Fruit fly (Drosophila melanogaster) whole organism, embryonic: ENCODE measurements around the gene Hs6st.

Experiments
- B-H1 ChIP-seq: fragments of 200-800 bp; sonication (Bioruptor generic); IDR thresholded peaks from 3 replicates; pipeline ENCODE4 v1.3.6; 2022; ENCODE audit warnings: missing biosample characterization, missing genetic modification characterization
- CG10654 ChIP-seq: fragments of 200-800 bp; sonication (Bioruptor generic); optimal IDR thresholded peaks from 2 replicates; lab custom pipeline; 2016; ENCODE audit warnings: missing biosample characterization, missing genetic modification characterization
- CG11695 ChIP-seq: fragments of 200-800 bp; sonication (Bioruptor generic); IDR thresholded peaks from 3 replicates; pipeline ENCODE4 v1.3.6; 2022; ENCODE audit warnings: missing biosample characterization, missing genetic modification characterization
- CG12391 ChIP-seq: fragments of 200-800 bp; sonication (Bioruptor generic); optimal IDR thresholded peaks from 3 replicates; lab custom pipeline; 2018; ENCODE audit warnings: missing biosample characterization, mild to moderate bottlenecking, missing genetic modification characterization, moderate library complexity
- CG12744 ChIP-seq: fragments of 200-800 bp; sonication (Bioruptor generic); optimal IDR thresholded peaks from 2 replicates; lab custom pipeline; 2016; ENCODE audit warnings: missing biosample characterization, missing genetic modification characterization
- CG13424 ChIP-seq: fragments of 200-800 bp; sonication (Bioruptor generic); optimal IDR thresholded peaks from 2 replicates; lab custom pipeline; 2019; ENCODE audit warnings: missing biosample characterization, mild to moderate bottlenecking, missing genetic modification characterization, moderate library complexity
- CG14667 ChIP-seq: fragments of 200-800 bp; sonication (Bioruptor generic); IDR thresholded peaks from 2 replicates; pipeline ENCODE4 v1.3.6; 2022; ENCODE audit warnings: missing biosample characterization, missing genetic modification characterization
- CG15514 ChIP-seq: fragments of 200-800 bp; sonication (Bioruptor generic); optimal IDR thresholded peaks from 3 replicates; lab custom pipeline; 2017; ENCODE audit warnings: missing biosample characterization, missing genetic modification characterization, mild to moderate bottlenecking, moderate library complexity, missing genetic modification reagents
- CG1832 ChIP-seq: fragments of 200-800 bp; sonication (Bioruptor generic); optimal IDR thresholded peaks from 2 replicates; lab custom pipeline; 2017; ENCODE audit warnings: missing biosample characterization, mild to moderate bottlenecking, missing genetic modification characterization, inconsistent platforms
- CG2199 ChIP-seq: fragments of 200-800 bp; sonication (Bioruptor generic); IDR thresholded peaks from 3 replicates; pipeline ENCODE4 v1.3.6; 2022; ENCODE audit warnings: missing biosample characterization, missing genetic modification characterization
- CG30403 ChIP-seq: fragments of 200-800 bp; sonication (Bioruptor generic); optimal IDR thresholded peaks from 3 replicates; lab custom pipeline; 2016; ENCODE audit warnings: missing biosample characterization, missing genetic modification characterization
- CG30431 ChIP-seq: fragments of 200-800 bp; sonication (Bioruptor generic); optimal IDR thresholded peaks from 2 replicates; lab custom pipeline; 2017; ENCODE audit warnings: missing biosample characterization, missing genetic modification characterization
- CG31365 ChIP-seq: fragments of 200-800 bp; sonication (Bioruptor generic); optimal IDR thresholded peaks from 2 replicates; lab custom pipeline; 2018; ENCODE audit warnings: missing biosample characterization, mild to moderate bottlenecking, missing genetic modification characterization
- CG34376 ChIP-seq: fragments of 200-800 bp; sonication (Bioruptor generic); optimal IDR thresholded peaks from 2 replicates; lab custom pipeline; 2018; ENCODE audit warnings: missing biosample characterization, mild to moderate bottlenecking, missing genetic modification characterization
- CG3847 ChIP-seq: fragments of 200-800 bp; sonication (Bioruptor generic); IDR thresholded peaks from 2 replicates; pipeline ENCODE4 v1.3.6; 2022; ENCODE audit warnings: missing biosample characterization, missing genetic modification characterization
- CG3995 ChIP-seq: fragments of 200-800 bp; sonication (Bioruptor generic); optimal IDR thresholded peaks from 3 replicates; lab custom pipeline; 2016; ENCODE audit warnings: missing biosample characterization, missing genetic modification characterization
- CG8290 ChIP-seq, 3 experiments: fragments of 200-800 bp; sonication (Bioruptor generic); optimal IDR thresholded peaks; 2 replicates each; lab custom pipeline; 2016 to 2019; ENCODE audit warnings: missing biosample characterization in 3 of 3, missing genetic modification characterization in 3 of 3, mild to moderate bottlenecking in 2 of 3, moderate library complexity in 1 of 3
- CG8388 ChIP-seq: fragments of 200-800 bp; sonication (Bioruptor generic); optimal IDR thresholded peaks from 2 replicates; lab custom pipeline; 2019; ENCODE audit warnings: missing biosample characterization, mild to moderate bottlenecking, missing genetic modification characterization, moderate library complexity
- CrebB ChIP-seq: fragments of 200-800 bp; sonication (Bioruptor generic); optimal IDR thresholded peaks from 3 replicates; lab custom pipeline; 2018; ENCODE audit warnings: missing biosample characterization, mild to moderate bottlenecking, missing genetic modification characterization
- Dp ChIP-seq: fragments of 200-800 bp; sonication (Bioruptor generic); optimal IDR thresholded peaks from 2 replicates; lab custom pipeline; 2018; ENCODE audit warnings: missing biosample characterization, mild to moderate bottlenecking, missing genetic modification characterization, moderate library complexity
- HHEX ChIP-seq: fragments of 200-800 bp; sonication (Bioruptor generic); optimal IDR thresholded peaks from 3 replicates; lab custom pipeline; 2017; ENCODE audit warnings: missing biosample characterization, mild to moderate bottlenecking, missing genetic modification characterization, missing genetic modification reagents
- Hey ChIP-seq: fragments of 200-800 bp; sonication (Bioruptor generic); optimal IDR thresholded peaks from 3 replicates; lab custom pipeline; 2018; ENCODE audit warnings: missing biosample characterization, mild to moderate bottlenecking, missing genetic modification characterization
- MBD-R2 ChIP-seq: fragments of 200-800 bp; sonication (Bioruptor generic); IDR thresholded peaks from 2 replicates; pipeline ENCODE4 v1.3.6; 2022; ENCODE audit warnings: missing biosample characterization, missing genetic modification characterization
- Nf-YA ChIP-seq: fragments of 200-800 bp; sonication (Bioruptor generic); IDR thresholded peaks from 2 replicates; pipeline ENCODE4 v1.3.6; 2022; ENCODE audit warnings: missing biosample characterization, missing genetic modification characterization
- Oaz ChIP-seq: fragments of 200-800 bp; sonication (Bioruptor generic); IDR thresholded peaks from 2 replicates; pipeline ENCODE4 v1.3.6; 2022; ENCODE audit warnings: missing biosample characterization, missing genetic modification characterization
- Oli ChIP-seq: fragments of 200-800 bp; sonication (Bioruptor generic); optimal IDR thresholded peaks from 2 replicates; lab custom pipeline; 2018; ENCODE audit warnings: missing biosample characterization, mild to moderate bottlenecking, missing genetic modification characterization, moderate library complexity
- Poxn ChIP-seq: fragments of 200-800 bp; sonication (Bioruptor generic); IDR thresholded peaks from 2 replicates; pipeline ENCODE4 v1.3.6; 2022; ENCODE audit warnings: missing biosample characterization, missing genetic modification characterization
- Sry-δ ChIP-seq: fragments of 200-800 bp; sonication (Bioruptor generic); optimal IDR thresholded peaks from 2 replicates; lab custom pipeline; 2016; ENCODE audit warnings: missing biosample characterization, missing genetic modification characterization
- Xbp1 ChIP-seq: fragments of 200-800 bp; sonication (Bioruptor generic); optimal IDR thresholded peaks from 3 replicates; lab custom pipeline; 2016; ENCODE audit warnings: missing biosample characterization, mild to moderate bottlenecking, missing genetic modification characterization
- Xrp1 ChIP-seq: fragments of 200-800 bp; sonication (Bioruptor generic); IDR thresholded peaks from 2 replicates; pipeline ENCODE4 v1.3.6; 2022; ENCODE audit warnings: missing biosample characterization, missing genetic modification characterization
- ac ChIP-seq: fragments of 200-800 bp; sonication (Bioruptor generic); optimal IDR thresholded peaks from 3 replicates; lab custom pipeline; 2017; ENCODE audit warnings: missing biosample characterization, mild to moderate bottlenecking, missing genetic modification characterization
- bsh ChIP-seq, 2 experiments: fragments of 200-800 bp; sonication (Bioruptor generic); optimal IDR thresholded peaks; 2 replicates each; lab custom pipeline; 2017 to 2018; ENCODE audit warnings: mild to moderate bottlenecking in 2 of 2, missing biosample characterization in 2 of 2, missing genetic modification characterization in 2 of 2, moderate library complexity in 1 of 2
- cas ChIP-seq: fragments of 200-800 bp; sonication (Bioruptor generic); IDR thresholded peaks from 2 replicates; pipeline ENCODE4 v1.3.6; 2022; ENCODE audit warnings: missing biosample characterization, missing genetic modification characterization
- chinmo ChIP-seq: fragments of 200-800 bp; sonication (Bioruptor generic); IDR thresholded peaks from 4 replicates; pipeline ENCODE4 v1.3.6; 2022; ENCODE audit warnings: missing biosample characterization, missing genetic modification characterization; ENCODE audit not compliant: partially characterized antibody
- ewg ChIP-seq: fragments of 200-800 bp; sonication (Bioruptor generic); optimal IDR thresholded peaks from 3 replicates; lab custom pipeline; 2017; ENCODE audit warnings: mild to moderate bottlenecking, missing biosample characterization, missing genetic modification reagents, missing genetic modification characterization
- ham ChIP-seq: fragments of 200-800 bp; sonication (Bioruptor generic); IDR thresholded peaks from 2 replicates; pipeline ENCODE4 v1.3.6; 2022; ENCODE audit warnings: missing biosample characterization, missing genetic modification characterization
- lola ChIP-seq, 3 experiments: fragments of >200 bp in 2 of 3; fragments of 200-800 bp in 1 of 3; sonication (Bioruptor generic) in 1 of 3; optimal IDR thresholded peaks; 2 replicates each; lab custom pipeline; 2017 to 2019; ENCODE audit warnings: missing biosample characterization in 3 of 3, missing genetic modification characterization in 3 of 3, mild to moderate bottlenecking in 1 of 3, moderate library complexity in 1 of 3
- mld ChIP-seq: fragments of 200-800 bp; sonication (Bioruptor generic); IDR thresholded peaks from 3 replicates; pipeline ENCODE4 v1.3.6; 2022; ENCODE audit warnings: missing biosample characterization, missing genetic modification characterization; ENCODE audit not compliant: partially characterized antibody
- pita ChIP-seq: fragments of 200-800 bp; sonication (Bioruptor generic); optimal IDR thresholded peaks from 2 replicates; lab custom pipeline; 2017; ENCODE audit warnings: missing biosample characterization, mild to moderate bottlenecking, missing genetic modification characterization
- pum ChIP-seq: fragments of 200-800 bp; sonication (Bioruptor generic); optimal IDR thresholded peaks from 2 replicates; lab custom pipeline; 2016; ENCODE audit warnings: missing biosample characterization, missing genetic modification characterization
- pzg ChIP-seq: fragments of 200-800 bp; sonication (Bioruptor generic); optimal IDR thresholded peaks from 3 replicates; lab custom pipeline; 2018; ENCODE audit warnings: missing biosample characterization, mild to moderate bottlenecking, missing genetic modification characterization, moderate library complexity
- shn ChIP-seq: fragments of 200-800 bp; sonication (Bioruptor generic); optimal IDR thresholded peaks from 3 replicates; lab custom pipeline; 2016; ENCODE audit warnings: missing biosample characterization, missing genetic modification characterization
- sima ChIP-seq: fragments of 200-800 bp; sonication (Bioruptor generic); optimal IDR thresholded peaks from 2 replicates; lab custom pipeline; 2016; ENCODE audit warnings: missing biosample characterization, missing genetic modification characterization
- sob ChIP-seq: fragments of 200-800 bp; sonication (Bioruptor generic); IDR thresholded peaks from 2 replicates; pipeline ENCODE4 v1.3.6; 2022; ENCODE audit warnings: missing biosample characterization, missing genetic modification characterization
- sr ChIP-seq: fragments of 200-800 bp; sonication (Bioruptor generic); IDR thresholded peaks from 3 replicates; pipeline ENCODE4 v1.3.6; 2022; ENCODE audit warnings: missing biosample characterization, missing genetic modification characterization
- stc ChIP-seq: fragments of 200-800 bp; sonication (Bioruptor generic); IDR thresholded peaks from 2 replicates; pipeline ENCODE4 v1.3.6; 2022; ENCODE audit warnings: missing biosample characterization, missing genetic modification characterization
- tin ChIP-seq: fragments of 200-800 bp; sonication (Bioruptor generic); optimal IDR thresholded peaks from 3 replicates; lab custom pipeline; 2016; ENCODE audit warnings: missing biosample characterization, missing genetic modification characterization
- trem ChIP-seq: fragments of 200-800 bp; optimal IDR thresholded peaks from 3 replicates; lab custom pipeline; 2019; ENCODE audit warnings: missing biosample characterization, mild to moderate bottlenecking, missing genetic modification characterization, moderate library complexity
- z ChIP-seq: fragments of 200-800 bp; sonication (Bioruptor generic); IDR thresholded peaks from 3 replicates; pipeline ENCODE4 v1.3.6; 2022; ENCODE audit warnings: missing biosample characterization, missing genetic modification characterization
- zen2 ChIP-seq: fragments of 200-800 bp; sonication (Bioruptor generic); IDR thresholded peaks from 3 replicates; pipeline ENCODE4 v1.3.6; 2022; ENCODE audit warnings: missing biosample characterization, missing genetic modification characterization; ENCODE audit not compliant: partially characterized antibody

Gene Hs6st

DNA sequence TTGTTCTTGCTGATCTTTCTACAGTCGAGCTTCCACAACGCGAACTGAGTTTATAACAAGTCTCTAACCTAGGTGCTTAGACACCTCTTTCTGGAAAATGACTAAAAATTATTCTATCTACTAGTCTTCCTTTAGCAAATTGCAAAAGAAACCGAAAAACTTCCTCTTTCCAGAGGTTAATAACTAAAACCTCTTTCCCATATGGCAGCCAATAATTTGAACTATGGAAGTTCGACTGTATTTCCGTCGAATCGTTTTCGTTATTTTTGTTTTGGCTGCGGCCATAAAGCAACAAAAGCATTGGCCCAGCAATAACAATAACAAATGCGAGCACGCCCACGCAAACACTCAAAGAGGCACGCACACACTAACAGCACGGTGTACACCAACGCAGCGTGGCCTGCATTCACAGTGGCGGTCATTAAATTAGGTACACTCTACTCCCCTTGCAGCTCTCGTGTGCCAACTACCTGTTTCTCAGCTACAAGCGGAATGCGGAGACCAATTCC lies 127.8 kb downstream of the Hs6st start (continued):
- TF ChIP-seq ewg (GFP tag; lab: Kevin White, UChicago) (no peak), tin (GFP tag; lab: Kevin White, UChicago) (peak; percentile 21), pita (no peak), CG2199 (0 out of 3 replicates have a peak, but pooled peaks have one; percentile 52), Xrp1 (peak; percentile 35; the same call in 1 of the 2 replicates), pzg (GFP tag; lab: Kevin White, UChicago) (no peak), CG1832 (GFP tag; lab: Kevin White, UChicago) (no peak), bsh (GFP tag; optimal IDR thresholded peaks at IDR 0.05; lab: Kevin White, UChicago) (peak in 1 of 2 experiments; percentile 59), CG3847 (peak; percentile 55), lola (GFP tag; optimal IDR thresholded peaks at IDR 0.05; lab: Kevin White, UChicago) (no peak), Hey (tag; lab: Kevin White, UChicago) (peak; percentile 9), CG3995 (no peak), z (GFP tag; lab: Robert Waterston, UW) (no peak), CrebB (tag; lab: Kevin White, UChicago) (no peak), cas (GFP tag; lab: Robert Waterston, UW) (no peak), Oli (peak; percentile 60), CG13424 (tag; lab: Kevin White, UChicago) (peak; percentile 66), CG15514 (GFP tag; lab: Kevin White, UChicago) (peak; percentile 26), CG34376 (GFP tag; lab: Kevin White, UChicago) (peak; percentile 77), CG12744 (no peak), CG8388 (GFP tag; lab: Kevin White, UChicago) (peak; percentile 40), sima (GFP tag; lab: Kevin White, UChicago) (no peak), B-H1 (GFP tag; lab: Robert Waterston, UW) (no peak; the same call in 2 of the 3 replicates), sr (GFP tag; lab: Robert Waterston, UW) (peak; percentile 99), Oaz (GFP tag; lab: Robert Waterston, UW) (no peak), trem (no peak), sob (peak; percentile 58), CG31365 (tag; lab: Kevin White, UChicago) (no peak), CG30403 (GFP tag; lab: Kevin White, UChicago) (peak; percentile 55), MBD-R2 (GFP tag; lab: Robert Waterston, UW) (no peak; the same call in 1 of the 2 replicates), Xbp1 (GFP tag; lab: Kevin White, UChicago) (peak; percentile 44), ac (no peak), shn (GFP tag; lab: Kevin White, UChicago) (peak; percentile 27), CG30431 (GFP tag; lab: Kevin White, UChicago) (no peak), Sry-δ (GFP tag; lab: Kevin White, UChicago) (no peak), HHEX (GFP tag; lab: Kevin White, UChicago) (peak; percentile 46), Dp (GFP tag; lab: Kevin White, UChicago) (no peak), mld (GFP tag; lab: Robert Waterston, UW) (no peak), ham (GFP tag; lab: Robert Waterston, UW) (no peak), pum (GFP tag; lab: Kevin White, UChicago) (peak; percentile 24), chinmo (GFP tag; lab: Robert Waterston, UW) (peak; percentile 90), stc (GFP tag; lab: Robert Waterston, UW) (no peak), zen2 (GFP tag; lab: Robert Waterston, UW) (no peak), Nf-YA (GFP tag; lab: Robert Waterston, UW) (0 out of 2 replicates have a peak, but pooled peaks have one; percentile 29), CG14667 (GFP tag; lab: Robert Waterston, UW) (0 out of 2 replicates have a peak, but pooled peaks have one; percentile 5), CG12391 (tag; lab: Kevin White, UChicago) (peak; percentile 64), CG8290 (GFP tag; optimal IDR thresholded peaks at IDR 0.05; lab: Kevin White, UChicago) (no peak), CG8290 (tag; optimal IDR thresholded peaks at IDR 0.05; lab: Kevin White, UChicago) (no peak), Poxn (GFP tag; lab: Robert Waterston, UW) (no peak), CG11695 (GFP tag; lab: Robert Waterston, UW) (peak; percentile 52; the same call in 1 of the 3 replicates), CG10654 (peak; percentile 20)
